Fruit fly (Drosophila melanogaster): Measurements from ENCODE around the gene dnd.

dm6 chr3R:21933952-21934351, 46.8 kb upstream of the dnd start:
- TF ChIP-seq Pdp1 (GFP tag; optimal IDR thresholded peaks at IDR 0.05) (no peak), ftz-f1 (GFP tag; optimal IDR thresholded peaks at IDR 0.05) (no peak)

Data from whole organism, embryonic.